Fruit fly (Drosophila melanogaster): ENCODE results near the gene CG8003.

Gene CG8003

DNA sequence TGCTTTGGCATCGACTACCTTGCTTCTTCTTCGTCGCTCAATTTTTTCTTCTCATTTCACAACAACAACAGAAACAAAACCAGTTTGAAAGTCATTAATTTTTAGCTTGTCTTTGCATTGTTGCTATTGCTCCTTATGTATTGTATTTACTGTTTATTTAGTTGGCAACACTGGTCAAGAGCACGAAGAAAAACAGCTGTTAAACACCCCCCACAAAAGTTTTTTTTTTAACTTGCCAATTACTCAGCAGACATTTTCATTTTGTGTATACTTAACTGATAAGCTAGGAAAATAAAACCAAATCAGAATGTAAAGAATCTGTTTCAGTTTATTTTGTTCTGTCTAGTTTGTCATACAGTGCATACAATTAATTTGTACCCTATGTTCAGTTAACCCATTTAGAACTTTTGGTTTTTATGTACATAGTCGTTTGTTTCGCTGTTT lies 18.5 kb downstream of the CG8003 start (continued):
- no peak for TF ChIP-seq CG7786 (GFP tag; optimal IDR thresholded peaks at IDR 0.05)
- peak; percentile 33; the same call in 1 of the 2 replicates for TF ChIP-seq Ada2b (GFP tag; IDR thresholded peaks at IDR 0.05)
- peak in 1 of 2 experiments; percentile 36 for TF ChIP-seq crp (GFP tag; optimal IDR thresholded peaks at IDR 0.05)
- TF ChIP-seq CG8388 (GFP tag; optimal IDR thresholded peaks at IDR 0.05) = peak; percentile 62
- peak; percentile 62 for TF ChIP-seq CG10543 (GFP tag; optimal IDR thresholded peaks at IDR 0.05)
- TF ChIP-seq Mes4 (GFP tag; optimal IDR thresholded peaks at IDR 0.05) = no peak
- peak; percentile 60 for TF ChIP-seq CG13296 (GFP tag; optimal IDR thresholded peaks at IDR 0.05)
- no peak for TF ChIP-seq CG9797 (GFP tag; optimal IDR thresholded peaks at IDR 0.05)
- TF ChIP-seq CG34224 (GFP tag; IDR thresholded peaks at IDR 0.05; ENCODE audit: partially characterized antibody) = no peak
- no peak for TF ChIP-seq CG34422 (GFP tag; IDR thresholded peaks at IDR 0.05)
- peak; percentile 53 for TF ChIP-seq CG3281 (GFP tag; optimal IDR thresholded peaks at IDR 0.05)
- TF ChIP-seq ab (GFP tag; optimal IDR thresholded peaks at IDR 0.05) = no peak
- no peak for TF ChIP-seq TFAM (GFP tag; optimal IDR thresholded peaks at IDR 0.05)
- 0 out of 2 replicates have a peak, but pooled peaks have one; percentile 37 for TF ChIP-seq sob (GFP tag; IDR thresholded peaks at IDR 0.05)
- peak; percentile 57 for TF ChIP-seq CHES-1-like (GFP tag; optimal IDR thresholded peaks at IDR 0.05)
- TF ChIP-seq Hmr (GFP tag; optimal IDR thresholded peaks at IDR 0.05) = peak; percentile 55
- peak; percentile 54; the same call in 1 of the 2 replicates for TF ChIP-seq CG11696 (GFP tag; IDR thresholded peaks at IDR 0.05)
- TF ChIP-seq CG11456 (GFP tag; IDR thresholded peaks at IDR 0.05) = 0 out of 3 replicates have a peak, but pooled peaks have one; percentile 9
- peak; percentile 49 for TF ChIP-seq Sox102F (GFP tag; optimal IDR thresholded peaks at IDR 0.05)
- TF ChIP-seq kni (GFP tag; optimal IDR thresholded peaks at IDR 0.05) = no peak
- TF ChIP-seq CG16863 (GFP tag; optimal IDR thresholded peaks at IDR 0.05) = peak; percentile 2
- peak; percentile 61 for TF ChIP-seq CG17385 (GFP tag; optimal IDR thresholded peaks at IDR 0.05)
- peak; percentile 37 for TF ChIP-seq CG7987 (GFP tag; optimal IDR thresholded peaks at IDR 0.05)
- no peak for TF ChIP-seq jing (GFP tag; optimal IDR thresholded peaks at IDR 0.05)
- peak; percentile 50 for TF ChIP-seq CG12659 (GFP tag; optimal IDR thresholded peaks at IDR 0.05)
- no peak for TF ChIP-seq ro (GFP tag; IDR thresholded peaks at IDR 0.05)
- TF ChIP-seq emc (GFP tag; optimal IDR thresholded peaks at IDR 0.05) = no peak
- TF ChIP-seq oc (tag; optimal IDR thresholded peaks at IDR 0.05) = peak; percentile 25
- no peak for TF ChIP-seq CG8089 (GFP tag; optimal IDR thresholded peaks at IDR 0.05)
- peak; percentile 59 for TF ChIP-seq sug (tag; optimal IDR thresholded peaks at IDR 0.05)
- no peak for TF ChIP-seq pfk (GFP tag; optimal IDR thresholded peaks at IDR 0.05)
- TF ChIP-seq Awh (GFP tag; IDR thresholded peaks at IDR 0.05) = peak; percentile 21; the same call in 1 of the 2 replicates
- peak; percentile 8 for TF ChIP-seq Meics (GFP tag; optimal IDR thresholded peaks at IDR 0.05)
- TF ChIP-seq CG15269 (tag; optimal IDR thresholded peaks at IDR 0.05) = peak; percentile 40
- TF ChIP-seq Sox100B (GFP tag; optimal IDR thresholded peaks at IDR 0.05) = peak; percentile 30
- TF ChIP-seq CG18262 (tag; optimal IDR thresholded peaks at IDR 0.05) = peak; percentile 13
- peak; percentile 0 for TF ChIP-seq gro (GFP tag; optimal IDR thresholded peaks at IDR 0.05)
- TF ChIP-seq Hsf (GFP tag; optimal IDR thresholded peaks at IDR 0.05) = peak; percentile 29
- TF ChIP-seq BtbVII (GFP tag; optimal IDR thresholded peaks at IDR 0.05) = peak; percentile 54
- TF ChIP-seq NfI (GFP tag; optimal IDR thresholded peaks at IDR 0.05) = no peak
- TF ChIP-seq Ssrp (tag; optimal IDR thresholded peaks at IDR 0.05) = no peak
- TF ChIP-seq rib (GFP tag; IDR thresholded peaks at IDR 0.05) = no peak
- 0 out of 2 replicates have a peak, but pooled peaks have one; percentile 43 for TF ChIP-seq Rfx (GFP tag; IDR thresholded peaks at IDR 0.05)
- TF ChIP-seq CG12391 (tag; optimal IDR thresholded peaks at IDR 0.05) = peak; percentile 7
- TF ChIP-seq Blimp-1 (GFP tag; optimal IDR thresholded peaks at IDR 0.05) = peak; percentile 38
- TF ChIP-seq CG3407 (GFP tag; optimal IDR thresholded peaks at IDR 0.05) = no peak
- TF ChIP-seq nmo (GFP tag; optimal IDR thresholded peaks at IDR 0.05) = no peak
- peak; percentile 8 for TF ChIP-seq CG30403 (GFP tag; optimal IDR thresholded peaks at IDR 0.05)
- TF ChIP-seq CG18599 (GFP tag; optimal IDR thresholded peaks at IDR 0.05) = peak; percentile 45

Data from whole organism, embryonic.